Fruit fly (Drosophila melanogaster) whole organism, prepupa: Measurements from ENCODE around the gene CG32668.

Experiments used
- Blimp-1 ChIP-seq: fragments of 200-800 bp; sonication (Bioruptor generic); optimal IDR thresholded peaks from 3 replicates; lab custom pipeline; 2017; ENCODE audit warnings: missing biosample characterization, missing genetic modification characterization, mild to moderate bottlenecking, moderate library complexity, missing genetic modification reagents
- CG10631 ChIP-seq: fragments of 200-800 bp; sonication (Bioruptor generic); optimal IDR thresholded peaks from 2 replicates; lab custom pipeline; 2016; ENCODE audit warnings: missing biosample characterization, missing genetic modification characterization
- CG10669 ChIP-seq: fragments of 200-800 bp; sonication (Bioruptor generic); optimal IDR thresholded peaks from 3 replicates; lab custom pipeline; 2018; ENCODE audit warnings: missing biosample characterization, mild to moderate bottlenecking, missing genetic modification characterization, moderate library complexity
- CG11294 ChIP-seq: fragments of 200-800 bp; sonication (Bioruptor generic); IDR thresholded peaks from 2 replicates; pipeline ENCODE4 v1.3.6; 2022; ENCODE audit warnings: missing biosample characterization, missing genetic modification characterization
- CG11762 ChIP-seq: fragments of 200-800 bp; sonication (Bioruptor generic); optimal IDR thresholded peaks from 3 replicates; lab custom pipeline; 2016; ENCODE audit warnings: missing biosample characterization, missing genetic modification characterization; ENCODE audit not compliant: insufficient read depth
- CG11902 ChIP-seq: fragments of 200-800 bp; sonication (Bioruptor generic); optimal IDR thresholded peaks from 3 replicates; lab custom pipeline; 2016; ENCODE audit warnings: missing biosample characterization, missing genetic modification characterization
- CG15336 ChIP-seq: fragments of 200-800 bp; sonication (Bioruptor generic); IDR thresholded peaks from 2 replicates; pipeline ENCODE4 v1.3.6; 2022; ENCODE audit warnings: missing biosample characterization, missing genetic modification characterization
- CG1621 ChIP-seq: fragments of 200-800 bp; sonication (Bioruptor generic); optimal IDR thresholded peaks from 3 replicates; lab custom pipeline; 2018; ENCODE audit warnings: missing biosample characterization, mild to moderate bottlenecking, missing genetic modification characterization
- CG16779 ChIP-seq: fragments of 200-800 bp; sonication (Bioruptor generic); optimal IDR thresholded peaks from 3 replicates; lab custom pipeline; 2017; ENCODE audit warnings: missing biosample characterization, mild to moderate bottlenecking, missing genetic modification characterization
- CG3032 ChIP-seq: fragments of 200-800 bp; optimal IDR thresholded peaks from 2 replicates; lab custom pipeline; 2019; ENCODE audit warnings: missing biosample characterization, mild to moderate bottlenecking, missing genetic modification characterization, moderate library complexity
- CG31627 ChIP-seq: fragments of 200-800 bp; sonication (Bioruptor generic); optimal IDR thresholded peaks from 3 replicates; lab custom pipeline; 2016; ENCODE audit warnings: missing biosample characterization, missing genetic modification characterization
- CG32006 ChIP-seq: fragments of 200-800 bp; sonication (Bioruptor generic); optimal IDR thresholded peaks from 3 replicates; lab custom pipeline; 2017; ENCODE audit warnings: missing biosample characterization, mild to moderate bottlenecking, missing genetic modification characterization
- CG34406 ChIP-seq: fragments of 200-800 bp; sonication (Bioruptor generic); optimal IDR thresholded peaks from 3 replicates; lab custom pipeline; 2016; ENCODE audit warnings: missing biosample characterization, missing genetic modification characterization
- CG3919 ChIP-seq: fragments of 200-800 bp; sonication (Bioruptor generic); optimal IDR thresholded peaks from 3 replicates; lab custom pipeline; 2016; ENCODE audit warnings: missing biosample characterization, missing genetic modification characterization
- CG6163 ChIP-seq: fragments of 200-800 bp; sonication (Bioruptor generic); IDR thresholded peaks from 3 replicates; pipeline ENCODE4 v1.3.6; 2022; ENCODE audit warnings: missing biosample characterization, missing genetic modification characterization
- CG6276 ChIP-seq: fragments of 200-800 bp; sonication (Bioruptor generic); optimal IDR thresholded peaks from 2 replicates; lab custom pipeline; 2017; ENCODE audit warnings: missing biosample characterization, mild to moderate bottlenecking, missing genetic modification characterization
- CG6792 ChIP-seq: fragments of 200-800 bp; sonication (Bioruptor generic); optimal IDR thresholded peaks from 3 replicates; lab custom pipeline; 2016; ENCODE audit warnings: missing biosample characterization, missing genetic modification characterization
- CG6808 ChIP-seq: fragments of 200-800 bp; sonication (Bioruptor generic); optimal IDR thresholded peaks from 3 replicates; lab custom pipeline; 2017; ENCODE audit warnings: missing biosample characterization, missing genetic modification characterization, mild to moderate bottlenecking, moderate library complexity, missing genetic modification reagents
- CG6854 ChIP-seq: fragments of 200-800 bp; sonication (Bioruptor generic); optimal IDR thresholded peaks from 2 replicates; lab custom pipeline; 2017; ENCODE audit warnings: missing biosample characterization, mild to moderate bottlenecking, missing genetic modification characterization
- CG8119 ChIP-seq: fragments of 200-800 bp; sonication (Bioruptor generic); IDR thresholded peaks from 3 replicates; pipeline ENCODE4 v1.3.6; 2022; ENCODE audit warnings: missing biosample characterization, missing genetic modification characterization
- CG8632 ChIP-seq: fragments of 200-800 bp; sonication (Bioruptor generic); optimal IDR thresholded peaks from 3 replicates; lab custom pipeline; 2016; ENCODE audit warnings: missing biosample characterization, missing genetic modification characterization
- CG9139 ChIP-seq: fragments of 200-800 bp; sonication (Bioruptor generic); optimal IDR thresholded peaks from 3 replicates; lab custom pipeline; 2017; ENCODE audit warnings: missing biosample characterization, mild to moderate bottlenecking, missing genetic modification characterization
- Eip75B ChIP-seq: fragments of 200-800 bp; sonication (Bioruptor generic); optimal IDR thresholded peaks from 3 replicates; lab custom pipeline; 2016; ENCODE audit warnings: missing biosample characterization, missing genetic modification characterization
- Eip93F ChIP-seq: fragments of 200-800 bp; sonication (Bioruptor generic); optimal IDR thresholded peaks from 2 replicates; lab custom pipeline; 2016; ENCODE audit warnings: missing biosample characterization, mild to moderate bottlenecking, missing genetic modification characterization
- Ets21C ChIP-seq: fragments of 200-800 bp; sonication (Bioruptor generic); optimal IDR thresholded peaks from 3 replicates; lab custom pipeline; 2016; ENCODE audit warnings: missing biosample characterization, missing genetic modification characterization
- Ets96B ChIP-seq: fragments of 200-800 bp; optimal IDR thresholded peaks from 2 replicates; lab custom pipeline; 2019; ENCODE audit warnings: missing biosample characterization, mild to moderate bottlenecking, missing genetic modification characterization, moderate library complexity
- Hr39 ChIP-seq: fragments of 200-800 bp; sonication (Bioruptor generic); optimal IDR thresholded peaks from 2 replicates; lab custom pipeline; 2016; ENCODE audit warnings: missing biosample characterization, missing genetic modification characterization
- Lpt ChIP-seq: fragments of 200-800 bp; sonication (Bioruptor generic); optimal IDR thresholded peaks from 3 replicates; lab custom pipeline; 2016; ENCODE audit warnings: missing biosample characterization, missing genetic modification characterization
- Met ChIP-seq: fragments of 200-800 bp; sonication (Bioruptor generic); optimal IDR thresholded peaks from 3 replicates; lab custom pipeline; 2016; ENCODE audit warnings: missing biosample characterization, missing genetic modification characterization
- OdsH ChIP-seq: fragments of 200-800 bp; sonication (Bioruptor generic); optimal IDR thresholded peaks from 3 replicates; lab custom pipeline; 2016; ENCODE audit warnings: missing biosample characterization, missing genetic modification characterization
- Smox ChIP-seq: fragments of 200-800 bp; sonication (Bioruptor generic); optimal IDR thresholded peaks from 3 replicates; lab custom pipeline; 2016; ENCODE audit warnings: missing biosample characterization, missing genetic modification characterization
- Sox102F ChIP-seq: fragments of 200-800 bp; sonication (Bioruptor generic); optimal IDR thresholded peaks from 2 replicates; lab custom pipeline; 2016; ENCODE audit warnings: missing biosample characterization, mild to moderate bottlenecking, missing genetic modification characterization
- Sox14 ChIP-seq: fragments of 200-800 bp; sonication (Bioruptor generic); optimal IDR thresholded peaks from 3 replicates; lab custom pipeline; 2016; ENCODE audit warnings: missing biosample characterization, missing genetic modification characterization
- acj6 ChIP-seq: fragments of 200-800 bp; sonication (Bioruptor generic); optimal IDR thresholded peaks from 3 replicates; lab custom pipeline; 2016; ENCODE audit warnings: missing biosample characterization, missing genetic modification characterization
- dac ChIP-seq: fragments of 200-800 bp; sonication (Bioruptor generic); optimal IDR thresholded peaks from 2 replicates; lab custom pipeline; 2017; ENCODE audit warnings: missing biosample characterization, mild to moderate bottlenecking, missing genetic modification characterization
- dsx ChIP-seq: fragments of 200-800 bp; optimal IDR thresholded peaks from 3 replicates; lab custom pipeline; 2019; ENCODE audit warnings: missing biosample characterization, mild to moderate bottlenecking, missing genetic modification characterization, moderate library complexity; ENCODE audit not compliant: poor library complexity, severe bottlenecking
- eg ChIP-seq: fragments of 200-800 bp; sonication (Bioruptor generic); IDR thresholded peaks from 3 replicates; pipeline ENCODE4 v1.3.6; 2022; ENCODE audit warnings: missing biosample characterization, missing genetic modification characterization
- esn ChIP-seq: fragments of 200-800 bp; sonication (Bioruptor generic); optimal IDR thresholded peaks from 2 replicates; lab custom pipeline; 2016; ENCODE audit warnings: missing biosample characterization, mild to moderate bottlenecking, missing genetic modification characterization, moderate library complexity
- fd85E ChIP-seq: fragments of 200-800 bp; sonication (Bioruptor generic); optimal IDR thresholded peaks from 3 replicates; lab custom pipeline; 2016; ENCODE audit warnings: missing biosample characterization, missing genetic modification characterization
- fkh ChIP-seq: fragments of 200-800 bp; sonication (Bioruptor generic); optimal IDR thresholded peaks from 3 replicates; lab custom pipeline; 2017; ENCODE audit warnings: missing biosample characterization, mild to moderate bottlenecking, missing genetic modification characterization, moderate library complexity
- lz ChIP-seq: fragments of 200-800 bp; sonication (Bioruptor generic); optimal IDR thresholded peaks from 3 replicates; lab custom pipeline; 2016; ENCODE audit warnings: missing biosample characterization, missing genetic modification characterization
- net ChIP-seq: fragments of 200-800 bp; sonication (Bioruptor generic); optimal IDR thresholded peaks from 3 replicates; lab custom pipeline; 2016; ENCODE audit warnings: missing biosample characterization, missing genetic modification characterization
- pdm3 ChIP-seq: fragments of 200-800 bp; sonication (Bioruptor generic); optimal IDR thresholded peaks from 3 replicates; lab custom pipeline; 2016; ENCODE audit warnings: missing biosample characterization, missing genetic modification characterization
- spab ChIP-seq: fragments of 200-800 bp; sonication (Bioruptor generic); optimal IDR thresholded peaks from 2 replicates; lab custom pipeline; 2017; ENCODE audit warnings: missing biosample characterization, mild to moderate bottlenecking, missing genetic modification characterization, missing genetic modification reagents
- ss ChIP-seq, 2 experiments: fragments of 200-800 bp; sonication (Bioruptor generic); optimal IDR thresholded peaks; 2 replicates in 1 of 2; 3 replicates in 1 of 2; lab custom pipeline; 2017 to 2018; ENCODE audit warnings: mild to moderate bottlenecking in 2 of 2, missing biosample characterization in 2 of 2, missing genetic modification characterization in 2 of 2, moderate library complexity in 1 of 2
- svp ChIP-seq: fragments of 200-800 bp; sonication (Bioruptor generic); peaks from one replicate; lab custom pipeline; 2016; ENCODE audit warnings: missing biosample characterization, missing genetic modification characterization
- vri ChIP-seq: fragments of 200-800 bp; sonication (Bioruptor generic); optimal IDR thresholded peaks from 3 replicates; lab custom pipeline; 2016; ENCODE audit warnings: missing biosample characterization, mild to moderate bottlenecking, missing genetic modification characterization

The CG32668 gene

dm6 chrX:11108845-11109450 is 50.6 kb downstream of the CG32668 start (continued):
- TF ChIP-seq CG11762 (GFP tag; lab: Kevin White, UChicago) = no peak
- TF ChIP-seq Smox (GFP tag; lab: Kevin White, UChicago) = no peak
- TF ChIP-seq pdm3 (GFP tag; lab: Kevin White, UChicago) = no peak
- no peak for TF ChIP-seq Ets21C (GFP tag; lab: Kevin White, UChicago)
- TF ChIP-seq Eip93F (GFP tag; lab: Kevin White, UChicago) = no peak
- no peak for TF ChIP-seq Ets96B (tag; lab: Kevin White, UChicago)
- no peak for TF ChIP-seq CG6276 (GFP tag; lab: Kevin White, UChicago)
- TF ChIP-seq vri (GFP tag; lab: Kevin White, UChicago) = peak; percentile 87
- no peak for TF ChIP-seq OdsH (GFP tag; lab: Kevin White, UChicago)
- TF ChIP-seq, all 60 proteins: peak for 7

dm6 chrX:11108148-11108844 is 51.3 kb downstream of the CG32668 start, which contains the start of gene Hsp60A:
Hsp60A (plus strand) TSS chrX:11108482.
- peak; percentile 16 for TF ChIP-seq CG10669 (GFP tag; lab: Kevin White, UChicago)
- TF ChIP-seq Ets21C (GFP tag; lab: Kevin White, UChicago) = peak; percentile 45
- TF ChIP-seq Lpt = no peak
- no peak for TF ChIP-seq CG1621
- TF ChIP-seq fkh (GFP tag; lab: Kevin White, UChicago) = no peak
- TF ChIP-seq CG15336 (GFP tag; lab: Robert Waterston, UW) = no peak
- no peak for TF ChIP-seq ss (GFP tag; optimal IDR thresholded peaks at IDR 0.05; lab: Kevin White, UChicago)
- peak; percentile 54 for TF ChIP-seq esn (GFP tag; lab: Kevin White, UChicago)
- no peak for TF ChIP-seq dac (GFP tag; lab: Kevin White, UChicago)
- TF ChIP-seq CG8632 (GFP tag; lab: Kevin White, UChicago) = peak; percentile 2
- TF ChIP-seq Met (GFP tag; lab: Kevin White, UChicago) = peak; percentile 54
- TF ChIP-seq CG31627 (GFP tag; lab: Kevin White, UChicago) = peak; percentile 48
- no peak for TF ChIP-seq spab (GFP tag; lab: Kevin White, UChicago)
- peak; percentile 26 for TF ChIP-seq Sox14 (GFP tag; lab: Kevin White, UChicago)
- no peak for TF ChIP-seq CG8119 (GFP tag; lab: Robert Waterston, UW)
- 0 out of 3 replicates have a peak, but pooled peaks have one; percentile 27 for TF ChIP-seq CG6163
- peak; percentile 42 for TF ChIP-seq CG10631 (GFP tag; lab: Kevin White, UChicago)
- TF ChIP-seq Eip93F (GFP tag; lab: Kevin White, UChicago) = peak; percentile 48
- TF ChIP-seq CG6808 (GFP tag; lab: Kevin White, UChicago) = no peak
- no peak for TF ChIP-seq dsx (GFP tag; lab: Kevin White, UChicago)
- no peak for TF ChIP-seq CG11902 (GFP tag; lab: Kevin White, UChicago)
- TF ChIP-seq svp (GFP tag; lab: Kevin White, UChicago) = peak; percentile 84
- peak; percentile 53; the same call in 2 of the 3 replicates for TF ChIP-seq eg (GFP tag; lab: Robert Waterston, UW)
- TF ChIP-seq CG11294 (GFP tag; lab: Robert Waterston, UW) = no peak
- peak; percentile 97 for TF ChIP-seq vri (GFP tag; lab: Kevin White, UChicago)
- TF ChIP-seq OdsH (GFP tag; lab: Kevin White, UChicago) = peak; percentile 53
- no peak for TF ChIP-seq net
- no peak for TF ChIP-seq Eip75B
- peak; percentile 34 for TF ChIP-seq CG6854 (GFP tag; lab: Kevin White, UChicago)
- TF ChIP-seq fd85E (GFP tag; lab: Kevin White, UChicago) = no peak
- TF ChIP-seq CG32006 = peak; percentile 30
- TF ChIP-seq Hr39 = peak; percentile 35
- TF ChIP-seq CG16779 (tag; lab: Kevin White, UChicago) = no peak
- no peak for TF ChIP-seq CG9139 (GFP tag; lab: Kevin White, UChicago)
- no peak for TF ChIP-seq CG6792 (GFP tag; lab: Kevin White, UChicago)
- peak; percentile 45 for TF ChIP-seq lz (GFP tag; lab: Kevin White, UChicago)
- peak; percentile 46 for TF ChIP-seq CG3919 (GFP tag; lab: Kevin White, UChicago)
- peak; percentile 42 for TF ChIP-seq CG3032 (tag; lab: Kevin White, UChicago)
- peak; percentile 50 for TF ChIP-seq Smox (GFP tag; lab: Kevin White, UChicago)
- TF ChIP-seq acj6 (GFP tag; lab: Kevin White, UChicago) = peak; percentile 58
- no peak for TF ChIP-seq Sox102F
- no peak for TF ChIP-seq Blimp-1
- peak; percentile 18 for TF ChIP-seq CG34406
